Worm (Caenorhabditis elegans) whole organism, late embryonic: Measurements from ENCODE around the gene elp-1.

Source experiments
- C08G9.2 ChIP-seq: sonication (generic microtip); optimal IDR thresholded peaks from 2 replicates; lab custom pipeline; 2016; ENCODE audit warnings: mild to moderate bottlenecking, missing genetic modification characterization, moderate library complexity, missing compliant biosample characterization
- C38D4.7 ChIP-seq: fragments of 200-800 bp; sonication (Bioruptor generic); optimal IDR thresholded peaks from 2 replicates; lab custom pipeline; 2018; ENCODE audit warnings: mild to moderate bottlenecking, missing genetic modification characterization, moderate library complexity, missing compliant biosample characterization
- F13H6.1 ChIP-seq: sonication (generic microtip); optimal IDR thresholded peaks from 2 replicates; lab custom pipeline; 2016; ENCODE audit warnings: missing genetic modification characterization, missing compliant biosample characterization
- ceh-18 ChIP-seq: sonication (generic microtip); optimal IDR thresholded peaks from 2 replicates; lab custom pipeline; 2016; ENCODE audit warnings: missing genetic modification characterization, missing compliant biosample characterization
- ets-4 ChIP-seq: sonication (generic microtip); optimal IDR thresholded peaks from 2 replicates; lab custom pipeline; 2016; ENCODE audit warnings: missing genetic modification characterization, missing compliant biosample characterization
- nhr-232 ChIP-seq: sonication (generic microtip); optimal IDR thresholded peaks from 2 replicates; lab custom pipeline; 2016; ENCODE audit warnings: missing genetic modification characterization, missing compliant biosample characterization
- pax-1 ChIP-seq: fragments of 150-350 bp; optimal IDR thresholded peaks from 2 replicates; lab custom pipeline; 2014; ENCODE audit warnings: missing biosample characterization, missing genetic modification characterization
- rnt-1 ChIP-seq: sonication (generic microtip); optimal IDR thresholded peaks from 2 replicates; lab custom pipeline; 2016; ENCODE audit warnings: missing genetic modification characterization, missing compliant biosample characterization
- unc-86 ChIP-seq: sonication (generic microtip); optimal IDR thresholded peaks from 2 replicates; lab custom pipeline; 2016; ENCODE audit warnings: missing genetic modification characterization, missing compliant biosample characterization

DNA sequence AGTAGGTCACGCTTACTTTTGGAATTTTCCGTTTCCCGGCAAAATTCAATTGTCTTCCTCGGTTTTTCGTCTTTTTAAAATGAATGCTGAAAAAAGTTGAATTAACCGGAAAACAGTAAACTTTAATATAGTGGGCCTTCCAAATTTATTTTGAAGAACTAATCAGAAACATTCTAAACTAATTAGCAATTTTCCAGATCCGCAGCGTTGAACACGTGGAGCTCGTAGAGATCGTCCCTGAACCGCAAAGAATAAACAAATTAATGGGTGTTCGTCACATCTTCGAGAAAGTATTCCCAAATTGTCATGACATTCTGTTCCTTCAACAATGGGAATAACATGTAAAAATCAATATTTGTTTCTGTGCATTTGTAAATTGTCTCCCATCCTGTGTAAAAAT is 53.7 kb downstream of the elp-1 start:
- no peak for TF ChIP-seq rnt-1 (tag; lab: Kevin White, UChicago)
- no peak for TF ChIP-seq nhr-232 (tag; lab: Kevin White, UChicago)
- no peak for TF ChIP-seq ceh-18 (tag; lab: Kevin White, UChicago)
- TF ChIP-seq C08G9.2 (tag; lab: Kevin White, UChicago) = no peak
- TF ChIP-seq unc-86 (tag; lab: Kevin White, UChicago) = no peak
- no peak for TF ChIP-seq pax-1 (tag; lab: Kevin White, UChicago)
- TF ChIP-seq ets-4 (tag; lab: Kevin White, UChicago) = no peak
- no peak for TF ChIP-seq C38D4.7 (GFP tag; lab: Kevin White, UChicago)
- TF ChIP-seq F13H6.1 (tag; lab: Kevin White, UChicago) = no peak
